Fruit fly (Drosophila melanogaster): ENCODE data around the gene CG43075.

DNA sequence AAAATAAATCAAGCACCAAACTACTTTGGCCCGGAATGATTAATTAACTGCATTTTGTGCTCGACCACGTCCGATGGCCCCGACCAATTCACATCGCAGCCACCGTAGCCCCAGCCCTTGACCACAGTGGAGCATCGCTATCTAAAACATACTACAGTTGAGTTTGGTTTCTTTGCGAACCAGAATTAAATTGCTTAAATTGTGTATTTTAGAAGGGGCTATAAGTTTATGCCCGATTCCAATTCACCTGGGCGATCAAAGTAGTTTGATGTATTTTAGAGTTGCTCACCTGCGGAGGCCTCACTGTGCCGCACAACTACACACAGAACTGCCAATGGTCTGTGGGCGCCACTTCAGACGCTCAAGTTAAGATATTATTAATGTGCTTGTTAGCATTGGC, 14.3 kb upstream of the CG43075 start:
- TF ChIP-seq ttk (optimal IDR thresholded peaks at IDR 0.05) (no peak), h (optimal IDR thresholded peaks at IDR 0.05) (no peak), Sin3A (optimal IDR thresholded peaks at IDR 0.05) (no peak), Myc (optimal IDR thresholded peaks at IDR 0.05) (no peak)
